Worm (Caenorhabditis elegans) whole organism, L1 larva: Measurements from ENCODE around the gene Y47D7A.13.

Experiments
- C04F5.9 ChIP-seq: sonication (generic microtip); optimal IDR thresholded peaks from 2 replicates; lab custom pipeline; 2016; ENCODE audit warnings: missing genetic modification characterization, missing compliant biosample characterization
- C16A3.4 ChIP-seq: fragments of 150-350 bp; optimal IDR thresholded peaks from 2 replicates; lab custom pipeline; 2014; ENCODE audit warnings: missing biosample characterization, missing genetic modification characterization
- C34B4.2 ChIP-seq: sonication (generic microtip); optimal IDR thresholded peaks from 2 replicates; lab custom pipeline; 2017; ENCODE audit warnings: mild to moderate bottlenecking, missing genetic modification characterization, missing compliant biosample characterization
- blmp-1 ChIP-seq: fragments of 150-350 bp; optimal IDR thresholded peaks from 2 replicates; lab custom pipeline; 2014; ENCODE audit warnings: missing biosample characterization, missing genetic modification characterization
- ceh-8 ChIP-seq: fragments of 200-800 bp; sonication (Bioruptor generic); optimal IDR thresholded peaks from 2 replicates; lab custom pipeline; 2018; ENCODE audit warnings: mild to moderate bottlenecking, missing genetic modification characterization, moderate library complexity, missing compliant biosample characterization
- ceh-82 ChIP-seq, 3 experiments: fragments of 150-350 bp in 1 of 3; sonication (generic microtip) in 2 of 3; optimal IDR thresholded peaks; 2 replicates each; lab custom pipeline; 2014 to 2017; ENCODE audit warnings: missing biosample characterization in 3 of 3, missing genetic modification characterization in 3 of 3
- ceh-90 ChIP-seq: sonication (generic microtip); optimal IDR thresholded peaks from 2 replicates; lab custom pipeline; 2016; ENCODE audit warnings: missing genetic modification characterization, missing compliant biosample characterization
- dpl-1 ChIP-seq, 3 experiments: fragments of 150-350 bp in 2 of 3; sonication (generic microtip) in 1 of 3; optimal IDR thresholded peaks; 2 replicates each; lab custom pipeline; 2014 to 2017; ENCODE audit warnings: missing biosample characterization in 3 of 3, missing genetic modification characterization in 3 of 3, missing genetic modification reagents in 3 of 3
- efl-1 ChIP-seq, 4 experiments: fragments of 150-350 bp; optimal IDR thresholded peaks in 3 of 4; peaks in 1 of 4; 1 replicate in 1 of 4; 2 replicates in 3 of 4; lab custom pipeline; 2014; ENCODE audit warnings: missing biosample characterization in 2 of 4, missing genetic modification characterization in 2 of 4, missing genetic modification reagents in 2 of 4
- efl-3 ChIP-seq: fragments of 200-800 bp; sonication (Bioruptor generic); optimal IDR thresholded peaks from 2 replicates; lab custom pipeline; 2018; ENCODE audit warnings: mild to moderate bottlenecking, missing genetic modification characterization, missing compliant biosample characterization
- ets-5 ChIP-seq: fragments of 200-800 bp; sonication (Bioruptor generic); IDR thresholded peaks from 2 replicates; pipeline ENCODE4 v1.3.6; 2022; ENCODE audit warnings: missing genetic modification characterization, missing compliant biosample characterization
- fkh-4 ChIP-seq: sonication (generic microtip); optimal IDR thresholded peaks from 2 replicates; lab custom pipeline; 2016; ENCODE audit warnings: missing compliant biosample characterization, missing genetic modification characterization, borderline replicate concordance
- hpl-2 ChIP-seq: fragments of 150-350 bp; optimal IDR thresholded peaks from 2 replicates; lab custom pipeline; 2014; ENCODE audit warnings: missing biosample characterization, missing genetic modification reagents, missing genetic modification characterization
- jun-1 ChIP-seq: fragments of 150-350 bp; optimal IDR thresholded peaks from 2 replicates; lab custom pipeline; 2014; ENCODE audit warnings: missing biosample characterization, missing genetic modification reagents, missing genetic modification characterization
- lin-13 ChIP-seq: fragments of 150-350 bp; optimal IDR thresholded peaks from 2 replicates; lab custom pipeline; 2014; ENCODE audit warnings: missing biosample characterization, missing genetic modification reagents, missing genetic modification characterization
- lin-14 ChIP-seq: fragments of 200-800 bp; sonication (Bioruptor generic); optimal IDR thresholded peaks from 2 replicates; lab custom pipeline; 2018; ENCODE audit warnings: mild to moderate bottlenecking, missing genetic modification characterization, moderate library complexity, missing compliant biosample characterization
- lin-15B ChIP-seq: fragments of 150-350 bp; sonication (generic microtip); optimal IDR thresholded peaks from 3 replicates; lab custom pipeline; 2014; ENCODE audit warnings: missing biosample characterization, missing genetic modification characterization
- lin-35 ChIP-seq, 2 experiments: fragments of 150-350 bp; optimal IDR thresholded peaks; 2 replicates each; lab custom pipeline; 2014; ENCODE audit warnings: missing biosample characterization in 2 of 2, missing genetic modification characterization in 2 of 2, missing genetic modification reagents in 2 of 2
- lsy-2 ChIP-seq, 2 experiments: fragments of 150-350 bp; optimal IDR thresholded peaks; 2 replicates each; lab custom pipeline; 2014; ENCODE audit warnings: missing biosample characterization in 2 of 2, missing genetic modification characterization in 2 of 2
- mdl-1 ChIP-seq, 2 experiments: fragments of 150-350 bp; optimal IDR thresholded peaks; 2 replicates each; lab custom pipeline; 2014 to 2017; ENCODE audit warnings: missing biosample characterization in 2 of 2, missing genetic modification characterization in 2 of 2, inconsistent platforms in 1 of 2
- mep-1 ChIP-seq: fragments of 150-350 bp; optimal IDR thresholded peaks from 2 replicates; lab custom pipeline; 2014; ENCODE audit warnings: missing biosample characterization, missing genetic modification characterization
- nhr-11 ChIP-seq: fragments of 150-350 bp; optimal IDR thresholded peaks from 2 replicates; lab custom pipeline; 2014; ENCODE audit warnings: missing biosample characterization, missing genetic modification characterization
- nhr-19 ChIP-seq: fragments of 200-800 bp; sonication (Bioruptor generic); conservative IDR thresholded peaks from 2 replicates; pipeline ENCODE4 v1.3.6; 2022; ENCODE audit warnings: missing genetic modification characterization, missing compliant biosample characterization
- nhr-20 ChIP-seq: sonication (generic microtip); optimal IDR thresholded peaks from 2 replicates; lab custom pipeline; 2016; ENCODE audit warnings: mild to moderate bottlenecking, missing genetic modification characterization, missing compliant biosample characterization
- nhr-76 ChIP-seq: sonication (generic microtip); optimal IDR thresholded peaks from 2 replicates; lab custom pipeline; 2017; ENCODE audit warnings: missing biosample characterization, missing genetic modification characterization
- nhr-77 ChIP-seq: fragments of 150-350 bp; optimal IDR thresholded peaks from 2 replicates; lab custom pipeline; 2014; ENCODE audit warnings: missing biosample characterization, missing genetic modification characterization
- nhr-84 ChIP-seq: sonication (generic microtip); optimal IDR thresholded peaks from 2 replicates; lab custom pipeline; 2017; ENCODE audit warnings: missing biosample characterization, missing genetic modification characterization
- nhr-90 ChIP-seq: sonication (generic microtip); optimal IDR thresholded peaks from 2 replicates; lab custom pipeline; 2016; ENCODE audit warnings: mild to moderate bottlenecking, missing genetic modification characterization, missing compliant biosample characterization; ENCODE audit not compliant: poor library complexity
- skn-1 ChIP-seq: fragments of 150-350 bp; optimal IDR thresholded peaks from 2 replicates; lab custom pipeline; 2014; ENCODE audit warnings: missing biosample characterization, missing genetic modification characterization
- snpc-4 ChIP-seq: fragments of 150-350 bp; optimal IDR thresholded peaks from 2 replicates; lab custom pipeline; 2014; ENCODE audit warnings: missing biosample characterization, missing genetic modification characterization
- sox-4 ChIP-seq: sonication (generic microtip); optimal IDR thresholded peaks from 2 replicates; lab custom pipeline; 2016; ENCODE audit warnings: missing genetic modification characterization, missing compliant biosample characterization
- sptf-1 ChIP-seq: fragments of 150-350 bp; optimal IDR thresholded peaks from 2 replicates; lab custom pipeline; 2014; ENCODE audit warnings: missing biosample characterization, missing genetic modification characterization
- swsn-7 ChIP-seq: sonication (generic microtip); optimal IDR thresholded peaks from 2 replicates; lab custom pipeline; 2016; ENCODE audit warnings: missing genetic modification characterization, missing compliant biosample characterization
- tbx-2 ChIP-seq: sonication (generic microtip); optimal IDR thresholded peaks from 2 replicates; lab custom pipeline; 2016; ENCODE audit warnings: missing genetic modification characterization, missing compliant biosample characterization
- unc-86 ChIP-seq: sonication (generic microtip); optimal IDR thresholded peaks from 2 replicates; lab custom pipeline; 2016; ENCODE audit warnings: missing genetic modification characterization, missing compliant biosample characterization
- ztf-4 ChIP-seq: fragments of 150-350 bp; optimal IDR thresholded peaks from 2 replicates; lab custom pipeline; 2014; ENCODE audit warnings: missing biosample characterization, missing genetic modification characterization

Gene Y47D7A.13

ce11 chrV:4450523-4451089 is 14.9 kb upstream of the Y47D7A.13 start, which contains the start of gene rft-2 (continued):
- TF ChIP-seq mdl-1 (tag; optimal IDR thresholded peaks at IDR 0.05; lab: Kevin White, UChicago) (peak in 1 of 2 experiments; percentile 22), ceh-8 (no peak), C16A3.4 (peak; percentile 39), C04F5.9 (tag; lab: Kevin White, UChicago) (peak; percentile 23), skn-1 (tag; lab: Kevin White, UChicago) (peak; percentile 51), snpc-4 (tag; lab: Kevin White, UChicago) (peak; percentile 44), mep-1 (tag; lab: Kevin White, UChicago) (peak; percentile 62), jun-1 (tag; lab: Kevin White, UChicago) (peak; percentile 16), lin-15B (tag; lab: Kevin White, UChicago) (peak; percentile 1), sptf-1 (no peak), nhr-11 (peak; percentile 14), unc-86 (peak; percentile 46), lin-14 (GFP tag; lab: Kevin White, UChicago) (peak; percentile 61), nhr-76 (no peak), nhr-84 (tag; lab: Kevin White, UChicago) (no peak), blmp-1 (tag; lab: Kevin White, UChicago) (peak; percentile 49), ceh-82 (tag; optimal IDR thresholded peaks at IDR 0.05; lab: Kevin White, UChicago) (peak; percentile 39 to 80 (median 56)), lin-13 (peak; percentile 27), ets-5 (GFP tag; lab: Robert Waterston, UW) (no peak), nhr-19 (peak; percentile 50), lsy-2 (tag; optimal IDR thresholded peaks at IDR 0.05; lab: Kevin White, UChicago) (peak; percentile 71 to 80), C34B4.2 (tag; lab: Kevin White, UChicago) (no peak), dpl-1 (GFP tag; optimal IDR thresholded peaks at IDR 0.05; lab: Kevin White, UChicago) (peak; percentile 93 to 96 (median 95)), sox-4 (tag; lab: Kevin White, UChicago) (peak; percentile 3), nhr-90 (tag; lab: Kevin White, UChicago) (peak; percentile 58), swsn-7 (peak; percentile 60), ceh-90 (tag; lab: Kevin White, UChicago) (no peak), tbx-2 (tag; lab: Kevin White, UChicago) (peak; percentile 50)

- TF ChIP-seq efl-3 (GFP tag; lab: Kevin White, UChicago) (no peak), nhr-77 (tag; lab: Kevin White, UChicago) (no peak), lin-13 (no peak), nhr-76 (no peak), skn-1 (tag; lab: Kevin White, UChicago) (no peak), fkh-4 (tag; lab: Kevin White, UChicago) (no peak), ztf-4 (no peak)
Observed at ce11 chrV:4447637-4448036, 11.9 kb upstream of the Y47D7A.13 start.

- TF ChIP-seq efl-1 (optimal IDR thresholded peaks at IDR 0.05; lab: Kevin White, UChicago) (no peak), efl-1 (GFP tag; optimal IDR thresholded peaks at IDR 0.05 in 1 of 2; lab: Kevin White, UChicago) (peak in 1 of 2 experiments; percentile 88), hpl-2 (GFP tag; lab: Kevin White, UChicago) (no peak), lin-35 (GFP tag; optimal IDR thresholded peaks at IDR 0.05; lab: Kevin White, UChicago) (peak in 1 of 2 experiments; percentile 21), nhr-20 (peak; percentile 23)
- TF ChIP-seq, all 84 proteins: peak for 3
Observed at ce11 chrV:4442749-4443381, 7.1 kb upstream of the Y47D7A.13 start, which contains the start of gene rft-1. Gene rft-1, minus strand, starts transcription at chrV:4443223.

- TF ChIP-seq ceh-8 (no peak), blmp-1 (tag; lab: Kevin White, UChicago) (peak; percentile 59)
- TF ChIP-seq, all 84 proteins: peak for 1
Observed at ce11 chrV:4437215-4437614, 1.5 kb upstream of the Y47D7A.13 start.
